Worm (Caenorhabditis elegans): ENCODE data around the gene mltn-1.

The mltn-1 gene

DNA sequence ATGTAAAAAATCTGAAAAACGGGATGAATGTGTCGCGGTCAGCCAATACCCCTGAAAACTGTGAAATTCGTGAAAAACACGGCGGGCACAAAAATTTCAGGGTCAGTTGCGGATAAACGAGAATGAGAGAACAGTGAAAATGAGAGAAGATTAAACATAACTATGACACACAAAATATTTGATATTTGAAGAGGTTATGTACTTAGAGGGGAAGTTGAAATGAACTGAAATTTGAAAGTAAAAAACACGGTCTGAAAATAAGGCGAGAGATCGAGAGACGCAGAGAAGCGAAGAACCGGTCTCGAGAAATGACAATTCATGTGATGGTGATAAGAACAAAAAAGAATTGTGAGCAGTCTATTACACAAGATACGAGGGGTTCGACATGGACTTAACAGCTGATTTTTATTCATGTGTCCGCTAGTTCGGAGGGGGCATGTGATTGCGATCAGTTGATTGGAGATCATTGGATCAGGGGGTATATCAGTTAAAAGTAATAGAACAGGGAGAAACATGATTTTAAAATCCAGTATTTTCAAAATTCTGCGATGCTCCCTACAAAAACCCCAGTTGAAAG lies 20.7 kb upstream of the mltn-1 start, which contains the start of gene moe-3 (continued):
- TF ChIP-seq ceh-44 (GFP tag; IDR thresholded peaks at IDR 0.05) (no peak), rbr-2 (tag; optimal IDR thresholded peaks at IDR 0.05) (no peak), F26F4.8 (GFP tag; conservative IDR thresholded peaks at IDR 0.05) (no peak), mxl-3 (GFP tag; optimal IDR thresholded peaks at IDR 0.05) (no peak), daf-19 (GFP tag; conservative IDR thresholded peaks at IDR 0.05) (no peak), zip-11 (GFP tag; IDR thresholded peaks at IDR 0.05) (no peak), tag-97 (GFP tag; IDR thresholded peaks at IDR 0.05) (no peak), nhr-102 (tag; optimal IDR thresholded peaks at IDR 0.05) (peak; percentile 9), hif-1 (tag; optimal IDR thresholded peaks at IDR 0.05) (no peak), nhr-28 (tag; optimal IDR thresholded peaks at IDR 0.05) (peak; percentile 61), pha-4 (GFP tag; IDR thresholded peaks at IDR 0.05) (no peak), pha-4 (tag; optimal IDR thresholded peaks at IDR 0.05) (no peak), daf-8 (GFP tag; IDR thresholded peaks at IDR 0.05) (no peak), nhr-111 (GFP tag; optimal IDR thresholded peaks at IDR 0.05) (no peak), hmg-1.1 (GFP tag; IDR thresholded peaks at IDR 0.05) (no peak), lsy-2 (tag; optimal IDR thresholded peaks at IDR 0.05) (no peak), hlh-11 (tag; optimal IDR thresholded peaks at IDR 0.05) (peak; percentile 87), T26A8.4 (GFP tag; IDR thresholded peaks at IDR 0.05) (no peak), ceh-62 (tag; optimal IDR thresholded peaks at IDR 0.05) (no peak), snpc-4 (tag; optimal IDR thresholded peaks at IDR 0.05) (no peak), aha-1 (tag) (peak; percentile 53), cey-2 (tag; optimal IDR thresholded peaks at IDR 0.05; ENCODE audit: borderline replicate concordance, insufficient read depth) (no peak), mdl-1 (tag; optimal IDR thresholded peaks at IDR 0.05) (peak in 1 of 2 experiments; percentile 13)

DNA sequence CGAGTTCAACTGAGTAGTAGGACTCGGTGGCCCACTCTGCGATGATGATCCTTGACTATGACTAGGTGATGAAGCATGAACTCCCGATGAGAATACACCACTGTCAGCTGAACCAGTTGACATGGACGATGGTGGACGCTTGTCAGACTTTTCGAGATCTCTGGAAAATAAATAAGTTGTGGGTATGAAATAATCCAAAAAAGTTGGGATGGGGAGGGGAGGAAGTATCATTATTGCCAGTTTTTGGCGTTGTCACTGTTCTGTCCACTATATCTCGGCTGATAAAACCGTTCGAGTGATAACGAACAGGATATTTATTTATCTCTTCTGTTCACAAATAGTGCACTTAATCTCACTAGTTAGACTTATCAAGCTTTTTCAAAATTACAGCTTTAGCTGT lies 19.0 kb upstream of the mltn-1 start:
- TF ChIP-seq aha-1 (tag): peak; percentile 94
- TF ChIP-seq lin-15B (tag; optimal IDR thresholded peaks at IDR 0.05): no peak
- TF ChIP-seq nhr-111 (GFP tag; optimal IDR thresholded peaks at IDR 0.05): no peak
- TF ChIP-seq nhr-237 (tag; optimal IDR thresholded peaks at IDR 0.05): no peak
- no peak for TF ChIP-seq aly-2 (tag; optimal IDR thresholded peaks at IDR 0.05)
- TF ChIP-seq mdt-29 (GFP tag; IDR thresholded peaks at IDR 0.05): no peak
- no peak for TF ChIP-seq lir-3 (tag; optimal IDR thresholded peaks at IDR 0.05)
- no peak for TF ChIP-seq hlh-30 (tag; optimal IDR thresholded peaks at IDR 0.05; ENCODE audit: insufficient read depth)

DNA sequence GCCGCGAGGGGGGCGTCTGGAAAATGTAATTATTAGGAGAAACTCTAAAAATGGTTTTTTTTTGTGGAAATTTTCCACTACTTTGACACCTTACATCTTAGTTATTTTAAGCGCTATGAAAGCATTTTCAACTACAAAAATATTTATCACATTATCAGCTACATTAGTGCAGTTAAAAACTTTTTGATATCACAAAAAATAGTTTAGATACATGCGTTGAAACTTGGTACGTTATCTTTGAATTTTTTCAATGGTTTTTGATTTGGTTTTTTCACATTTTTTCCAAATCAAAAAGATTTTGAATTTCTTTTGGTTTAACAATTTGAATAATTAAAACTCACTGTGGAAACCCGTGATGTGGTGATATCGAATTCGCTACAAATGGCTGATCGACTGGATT lies 18.0 kb upstream of the mltn-1 start:
- TF ChIP-seq duxl-1 (tag; optimal IDR thresholded peaks at IDR 0.05; ENCODE audit: poor library complexity) (no peak), aha-1 (tag) (peak; percentile 92)

- TF ChIP-seq ceh-82 (tag; optimal IDR thresholded peaks at IDR 0.05) (no peak), unc-62 (GFP tag; optimal IDR thresholded peaks at IDR 0.05 in 1 of 2) (no peak), unc-62 (tag; optimal IDR thresholded peaks at IDR 0.05) (no peak), nhr-237 (tag; optimal IDR thresholded peaks at IDR 0.05) (no peak), zfp-3 (GFP tag; conservative IDR thresholded peaks at IDR 0.05) (no peak), Y75B8A.6 (GFP tag; IDR thresholded peaks at IDR 0.05) (no peak), lir-3 (tag; optimal IDR thresholded peaks at IDR 0.05) (no peak), lin-38 (GFP tag; IDR thresholded peaks at IDR 0.05) (no peak), spr-3 (GFP tag; optimal IDR thresholded peaks at IDR 0.05) (peak; percentile 16), ceh-32 (tag; optimal IDR thresholded peaks at IDR 0.05; ENCODE audit: poor library complexity) (no peak), nhr-111 (GFP tag; optimal IDR thresholded peaks at IDR 0.05) (no peak), ceh-44 (GFP tag; IDR thresholded peaks at IDR 0.05) (no peak), hmg-1.1 (GFP tag; IDR thresholded peaks at IDR 0.05) (no peak), madf-5 (GFP tag; IDR thresholded peaks at IDR 0.05) (no peak), gei-8 (GFP tag; optimal IDR thresholded peaks at IDR 0.05) (no peak), nhr-76 (tag; optimal IDR thresholded peaks at IDR 0.05) (no peak), F26F4.8 (GFP tag; conservative IDR thresholded peaks at IDR 0.05) (no peak), zfp-2 (tag; optimal IDR thresholded peaks at IDR 0.05) (no peak), skn-1 (tag; optimal IDR thresholded peaks at IDR 0.05) (no peak), vab-7 (GFP tag; IDR thresholded peaks at IDR 0.05) (no peak), spr-1 (tag; optimal IDR thresholded peaks at IDR 0.05) (peak; percentile 4), F49E8.2 (tag; optimal IDR thresholded peaks at IDR 0.05; ENCODE audit: borderline replicate concordance) (no peak), egl-43 (GFP tag; IDR thresholded peaks at IDR 0.05) (no peak)
These were observed 14.8 kb upstream of the mltn-1 start for ce11 chrII:13159869-13160268.
